2 fruit fly cellular contexts compared by ENCODE assay signal in genomic region chr3L:9061449-9061848, dm6.
TF ChIP-seq lines count a peak whose summit lies in the region.

No protein-coding gene starts in this region.

TF ChIP-seq in whole organism, adult, 20 proteins besides CTCF, POLR2A, EP300 and RAD21:
- TF ChIP-seq tj (GFP tag; optimal IDR thresholded peaks at IDR 0.05; lab: Kevin White, UChicago) (peak; percentile 85), cic (GFP tag; optimal IDR thresholded peaks at IDR 0.05; lab: Kevin White, UChicago) (no peak)

TF ChIP-seq in whole organism, pupa, 21 proteins besides CTCF, POLR2A, EP300 and RAD21:
- TF ChIP-seq Snoo (tag; optimal IDR thresholded peaks at IDR 0.05; lab: Kevin White, UChicago): no peak
- peak; percentile 72 for TF ChIP-seq EcR (GFP tag; optimal IDR thresholded peaks at IDR 0.05; lab: Kevin White, UChicago)
- no peak for TF ChIP-seq Pif1B (GFP tag; optimal IDR thresholded peaks at IDR 0.05; lab: Kevin White, UChicago)
- no peak for TF ChIP-seq CG8159 (tag; optimal IDR thresholded peaks at IDR 0.05; lab: Kevin White, UChicago)
- no peak for TF ChIP-seq rn (GFP tag; IDR thresholded peaks at IDR 0.05; lab: Robert Waterston, UW)
- TF ChIP-seq CG9948 (tag; optimal IDR thresholded peaks at IDR 0.05; lab: Kevin White, UChicago): no peak
- TF ChIP-seq CG13204 (GFP tag; optimal IDR thresholded peaks at IDR 0.05; lab: Kevin White, UChicago): no peak
- TF ChIP-seq CG4496 (GFP tag; IDR thresholded peaks at IDR 0.05; lab: Robert Waterston, UW): no peak
